Fruit fly (Drosophila melanogaster) S2 (cell line): ENCODE results near the gene Sfp78E.

Source experiments
- CG8478 ChIP-seq: fragments of >200 bp; optimal IDR thresholded peaks from 2 replicates; lab custom pipeline; 2018
- CTCF ChIP-seq, 2 experiments: fragments of >200 bp; optimal IDR thresholded peaks; 2 replicates each; lab custom pipeline; 2018

- TF ChIP-seq CTCF (optimal IDR thresholded peaks at IDR 0.05; lab: Kevin White, UChicago) (no peak), CG8478 (no peak)
Measured at dm6 chr3L:21715974-21716373, 32.1 kb upstream of the Sfp78E start.
